Worm (Caenorhabditis elegans) whole organism, L4 larva: ENCODE data around the gene F46C5.1.
A peak's percentile ranks its signal among the peaks of the same experiment; 100 is the strongest.

ENCODE experiments used
- F26F4.8 ChIP-seq: fragments of 200-800 bp; sonication (Bioruptor generic); conservative IDR thresholded peaks from 2 replicates; pipeline ENCODE4 v1.3.6; 2022; ENCODE audit warnings: missing genetic modification characterization, missing compliant biosample characterization
- F49E8.2 ChIP-seq: sonication (generic microtip); optimal IDR thresholded peaks from 2 replicates; lab custom pipeline; 2016; ENCODE audit warnings: missing compliant biosample characterization, mild to moderate bottlenecking, missing genetic modification characterization, borderline replicate concordance
- R02D3.7 ChIP-seq: fragments of 150-350 bp; sonication (generic microtip); optimal IDR thresholded peaks from 3 replicates; lab custom pipeline; 2014; ENCODE audit warnings: missing biosample characterization, missing genetic modification characterization
- T20F7.1 ChIP-seq: fragments of 200-800 bp; sonication (Bioruptor generic); optimal IDR thresholded peaks from 2 replicates; lab custom pipeline; 2018; ENCODE audit warnings: mild to moderate bottlenecking, missing genetic modification characterization, missing compliant biosample characterization
- Y105C5A.15 ChIP-seq: fragments of 200-800 bp; sonication (Bioruptor generic); IDR thresholded peaks from 2 replicates; pipeline ENCODE4 v1.3.6; 2022; ENCODE audit warnings: missing genetic modification characterization, missing compliant biosample characterization
- aha-1 ChIP-seq: fragments of 150-350 bp; peaks from one replicate; lab custom pipeline; 2014; ENCODE audit warnings: missing biosample characterization, missing genetic modification characterization
- ama-1 ChIP-seq: fragments of 150-350 bp; optimal IDR thresholded peaks from 2 replicates; lab custom pipeline; 2014; ENCODE audit warnings: inconsistent platforms, mixed read lengths
- arid-1 ChIP-seq: fragments of 200-800 bp; sonication (Bioruptor generic); conservative IDR thresholded peaks from 2 replicates; pipeline ENCODE4 v1.3.6; 2022; ENCODE audit warnings: missing genetic modification reagents, missing genetic modification characterization, missing compliant biosample characterization
- ceh-20 ChIP-seq: fragments of 200-800 bp; sonication (Bioruptor generic); IDR thresholded peaks from 2 replicates; pipeline ENCODE4 v1.3.6; 2022; ENCODE audit warnings: missing genetic modification reagents, missing genetic modification characterization, missing compliant biosample characterization
- ceh-32 ChIP-seq: sonication (generic microtip); optimal IDR thresholded peaks from 2 replicates; lab custom pipeline; 2016; ENCODE audit warnings: mild to moderate bottlenecking, missing genetic modification characterization, missing compliant biosample characterization; ENCODE audit not compliant: poor library complexity
- ces-1 ChIP-seq: fragments of 150-350 bp; sonication (generic microtip); optimal IDR thresholded peaks from 4 replicates; lab custom pipeline; 2014; ENCODE audit warnings: missing biosample characterization, missing genetic modification reagents, missing genetic modification characterization
- cey-2 ChIP-seq: sonication (generic microtip); optimal IDR thresholded peaks from 3 replicates; lab custom pipeline; 2017; ENCODE audit warnings: missing genetic modification characterization, mild to moderate bottlenecking, missing compliant biosample characterization, antibody characterized with exemption, borderline replicate concordance; ENCODE audit not compliant: insufficient read depth
- daf-16 ChIP-seq, 3 experiments: sonication (generic microtip); optimal IDR thresholded peaks; 2 replicates each; lab custom pipeline; 2016 to 2017; ENCODE audit warnings: missing genetic modification characterization in 3 of 3, missing genetic modification reagents in 3 of 3, mild to moderate bottlenecking in 2 of 3, missing compliant biosample characterization in 2 of 3, missing biosample characterization in 1 of 3, moderate library complexity in 1 of 3
- dmd-6 ChIP-seq: fragments of 200-800 bp; sonication (Bioruptor generic); IDR thresholded peaks from 2 replicates; pipeline ENCODE4 v1.3.6; 2022; ENCODE audit warnings: missing genetic modification reagents, missing genetic modification characterization, missing compliant biosample characterization
- duxl-1 ChIP-seq: sonication (generic microtip); optimal IDR thresholded peaks from 2 replicates; lab custom pipeline; 2016; ENCODE audit warnings: mild to moderate bottlenecking, missing genetic modification characterization, moderate library complexity, missing compliant biosample characterization; ENCODE audit not compliant: poor library complexity
- dve-1 ChIP-seq: sonication (generic microtip); optimal IDR thresholded peaks from 2 replicates; lab custom pipeline; 2017; ENCODE audit warnings: antibody characterized with exemption, mild to moderate bottlenecking, missing genetic modification characterization, missing compliant biosample characterization; ENCODE audit not compliant: insufficient read depth
- gei-8 ChIP-seq: fragments of 200-800 bp; sonication (Bioruptor generic); optimal IDR thresholded peaks from 2 replicates; lab custom pipeline; 2018; ENCODE audit warnings: mild to moderate bottlenecking, missing genetic modification characterization, missing compliant biosample characterization
- hlh-11 ChIP-seq: fragments of 200-800 bp; sonication (Bioruptor generic); optimal IDR thresholded peaks from 2 replicates; lab custom pipeline; 2018; ENCODE audit warnings: mild to moderate bottlenecking, missing genetic modification characterization, missing compliant biosample characterization
- hlh-30 ChIP-seq: sonication (generic microtip); optimal IDR thresholded peaks from 2 replicates; lab custom pipeline; 2017; ENCODE audit warnings: antibody characterized with exemption, mild to moderate bottlenecking, missing genetic modification characterization, missing compliant biosample characterization; ENCODE audit not compliant: insufficient read depth
- lin-1 ChIP-seq: fragments of 200-800 bp; sonication (Bioruptor generic); IDR thresholded peaks from 2 replicates; pipeline ENCODE4 v1.3.6; 2022; ENCODE audit warnings: missing genetic modification reagents, missing genetic modification characterization, missing compliant biosample characterization
- mdl-1 ChIP-seq, 2 experiments: fragments of 150-350 bp in 1 of 2; sonication (generic microtip) in 1 of 2; optimal IDR thresholded peaks; 2 replicates each; lab custom pipeline; 2014 to 2017; ENCODE audit warnings: missing biosample characterization in 2 of 2, missing genetic modification characterization in 2 of 2
- mdt-29 ChIP-seq: fragments of 200-800 bp; sonication (Bioruptor generic); IDR thresholded peaks from 2 replicates; pipeline ENCODE4 v1.3.6; 2022; ENCODE audit warnings: missing genetic modification reagents, missing genetic modification characterization, missing compliant biosample characterization
- mep-1 ChIP-seq: fragments of 150-350 bp; sonication (generic microtip); optimal IDR thresholded peaks from 3 replicates; lab custom pipeline; 2014; ENCODE audit warnings: missing biosample characterization, missing genetic modification characterization
- mxl-2 ChIP-seq: fragments of 200-800 bp; sonication (Bioruptor generic); conservative IDR thresholded peaks from 2 replicates; pipeline ENCODE4 v1.3.6; 2022; ENCODE audit warnings: missing genetic modification reagents, missing genetic modification characterization, missing compliant biosample characterization
- mxl-3 ChIP-seq: fragments of 200-800 bp; sonication (Bioruptor generic); optimal IDR thresholded peaks from 2 replicates; lab custom pipeline; 2018; ENCODE audit warnings: mild to moderate bottlenecking, missing genetic modification characterization, missing compliant biosample characterization
- nhr-102 ChIP-seq: sonication (generic microtip); optimal IDR thresholded peaks from 2 replicates; lab custom pipeline; 2016; ENCODE audit warnings: mild to moderate bottlenecking, missing genetic modification characterization, moderate library complexity, missing compliant biosample characterization
- nhr-25 ChIP-seq: sonication (generic microtip); optimal IDR thresholded peaks from 2 replicates; lab custom pipeline; 2017; ENCODE audit warnings: missing genetic modification characterization, mild to moderate bottlenecking, missing compliant biosample characterization, antibody characterized with exemption, moderate library complexity, borderline replicate concordance; ENCODE audit not compliant: insufficient read depth
- nhr-28 ChIP-seq: fragments of 150-350 bp; optimal IDR thresholded peaks from 2 replicates; lab custom pipeline; 2014; ENCODE audit warnings: missing biosample characterization, missing genetic modification characterization
- nhr-48 ChIP-seq: sonication (generic microtip); optimal IDR thresholded peaks from 2 replicates; lab custom pipeline; 2016; ENCODE audit warnings: mild to moderate bottlenecking, missing genetic modification characterization, missing compliant biosample characterization
- saeg-2 ChIP-seq: fragments of 200-800 bp; sonication (Bioruptor generic); IDR thresholded peaks from 2 replicates; pipeline ENCODE4 v1.3.6; 2022; ENCODE audit warnings: missing genetic modification reagents, missing genetic modification characterization, missing compliant biosample characterization
- tra-1 ChIP-seq: fragments of 200-800 bp; sonication (Bioruptor generic); IDR thresholded peaks from 2 replicates; pipeline ENCODE4 v1.3.6; 2022; ENCODE audit warnings: missing genetic modification reagents, missing genetic modification characterization, missing compliant biosample characterization
- zfp-3 ChIP-seq: fragments of 200-800 bp; sonication (Bioruptor generic); conservative IDR thresholded peaks from 2 replicates; pipeline ENCODE4 v1.3.6; 2022; ENCODE audit warnings: missing genetic modification reagents, missing genetic modification characterization, missing compliant biosample characterization
- zip-2 ChIP-seq: fragments of 150-350 bp; optimal IDR thresholded peaks from 2 replicates; lab custom pipeline; 2014; ENCODE audit warnings: missing biosample characterization, missing genetic modification characterization

Gene F46C5.1

DNA sequence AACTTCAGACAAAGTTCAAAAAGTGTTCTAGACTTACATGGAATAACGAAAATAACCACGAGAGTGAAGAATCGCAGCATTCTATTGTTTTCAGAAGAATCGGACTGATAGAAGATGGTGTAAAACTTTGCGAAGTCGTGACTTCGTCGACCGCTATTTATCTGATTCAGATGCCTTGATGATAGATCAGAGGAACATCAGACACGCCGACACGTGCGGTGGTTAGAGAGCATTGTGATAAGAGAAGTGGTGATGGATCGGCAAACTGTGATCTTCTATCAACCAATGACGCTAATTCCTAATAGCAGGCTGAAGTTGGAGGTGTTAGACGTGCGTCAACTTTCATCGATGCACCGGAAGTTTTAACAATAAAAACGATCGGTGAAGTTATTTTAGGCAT lies 2.7 kb downstream of the F46C5.1 start:
- TF ChIP-seq tra-1 (GFP tag; lab: Robert Waterston, UW): 0 out of 2 replicates have a peak, but pooled peaks have one; percentile 56
- peak; percentile 14 for TF ChIP-seq nhr-102 (tag; lab: Kevin White, UChicago)
- peak; percentile 1 for TF ChIP-seq dve-1 (tag; lab: Kevin White, UChicago)
- peak; percentile 92 for TF ChIP-seq aha-1 (tag; lab: Kevin White, UChicago)
- TF ChIP-seq R02D3.7 (tag; lab: Kevin White, UChicago): no peak
- no peak for TF ChIP-seq saeg-2 (GFP tag; lab: Robert Waterston, UW)
- 0 out of 2 replicates have a peak, but pooled peaks have one; percentile 55 for TF ChIP-seq ceh-20
- TF ChIP-seq nhr-28 (tag; lab: Kevin White, UChicago): peak; percentile 2
- peak; percentile 77 for TF ChIP-seq hlh-30
- peak; percentile 31 for TF ChIP-seq mep-1 (tag; lab: Kevin White, UChicago)
- peak; percentile 39; the same call in 1 of the 2 replicates for TF ChIP-seq lin-1
- TF ChIP-seq nhr-48 (tag; lab: Kevin White, UChicago): peak; percentile 95
- peak in 1 of 2 experiments; percentile 78 for TF ChIP-seq mdl-1 (tag; optimal IDR thresholded peaks at IDR 0.05; lab: Kevin White, UChicago)
- no peak for TF ChIP-seq F26F4.8
- TF ChIP-seq gei-8 (GFP tag; lab: Kevin White, UChicago): peak; percentile 25
- TF ChIP-seq nhr-25 (tag; lab: Kevin White, UChicago): peak; percentile 47
- peak; percentile 4 for TF ChIP-seq ama-1 (lab: Kevin White, UChicago)
- TF ChIP-seq mxl-3 (GFP tag; lab: Kevin White, UChicago): peak; percentile 84
- peak; percentile 78 for TF ChIP-seq cey-2
- peak; percentile 62 for TF ChIP-seq hlh-11 (tag; lab: Kevin White, UChicago)
- TF ChIP-seq ces-1: no peak
- 0 out of 2 replicates have a peak, but pooled peaks have one; percentile 12 for TF ChIP-seq mxl-2 (GFP tag; lab: Robert Waterston, UW)
- no peak for TF ChIP-seq zip-2 (tag; lab: Kevin White, UChicago)
- no peak for TF ChIP-seq Y105C5A.15 (GFP tag; lab: Robert Waterston, UW)
- TF ChIP-seq dmd-6 (GFP tag; lab: Robert Waterston, UW): peak; percentile 39
- TF ChIP-seq, all 104 proteins: peak for 19

DNA sequence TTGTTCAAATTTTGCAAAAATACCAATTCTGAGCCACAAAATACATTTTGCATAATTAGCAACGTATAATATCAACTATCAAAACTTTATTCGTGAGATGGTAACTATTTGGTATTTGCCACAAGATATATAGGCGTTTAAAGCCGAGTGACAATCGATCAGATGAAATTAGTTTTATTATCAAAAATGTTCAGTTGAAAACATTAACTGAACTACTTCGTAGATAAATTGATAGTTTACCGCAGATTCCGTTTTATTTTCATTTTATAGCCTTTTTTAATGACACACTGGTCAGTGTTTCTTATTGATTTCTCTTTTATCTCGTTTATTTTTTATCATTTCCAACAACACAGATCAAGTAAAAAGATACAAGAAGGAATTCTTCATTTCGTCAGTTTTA lies 3.8 kb downstream of the F46C5.1 start:
- no peak for TF ChIP-seq cey-2
- peak; percentile 88 for TF ChIP-seq zfp-3 (GFP tag; lab: Robert Waterston, UW)
- TF ChIP-seq nhr-28 (tag; lab: Kevin White, UChicago): peak; percentile 18
- no peak for TF ChIP-seq ceh-32
- peak; percentile 11 for TF ChIP-seq duxl-1 (tag; lab: Kevin White, UChicago)
- peak; percentile 52 for TF ChIP-seq mep-1 (tag; lab: Kevin White, UChicago)
- TF ChIP-seq T20F7.1 (GFP tag; lab: Kevin White, UChicago): peak; percentile 50
- TF ChIP-seq daf-16 (GFP tag; optimal IDR thresholded peaks at IDR 0.05; lab: Kevin White, UChicago): no peak
- TF ChIP-seq daf-16 (tag; optimal IDR thresholded peaks at IDR 0.05; lab: Kevin White, UChicago): no peak
- 0 out of 2 replicates have a peak, but pooled peaks have one; percentile 37 for TF ChIP-seq ceh-20
- TF ChIP-seq mdt-29 (GFP tag; lab: Robert Waterston, UW): peak; percentile 10; the same call in 1 of the 2 replicates
- peak; percentile 16 for TF ChIP-seq dve-1 (tag; lab: Kevin White, UChicago)
- TF ChIP-seq arid-1 (GFP tag; lab: Robert Waterston, UW): 0 out of 2 replicates have a peak, but pooled peaks have one; percentile 21

ce11 chrII:8814231-8814630 lies 6.8 kb downstream of the F46C5.1 start:
- TF ChIP-seq nhr-28 (tag; lab: Kevin White, UChicago) (peak; percentile 94), aha-1 (tag; lab: Kevin White, UChicago) (peak; percentile 99), saeg-2 (GFP tag; lab: Robert Waterston, UW) (no peak), F49E8.2 (tag; lab: Kevin White, UChicago) (no peak)
- TF ChIP-seq, all 104 proteins: peak for 2
